Fruit fly (Drosophila melanogaster) whole organism, embryonic: ENCODE data around the gene ssp.

Experiments used
- Abd-B ChIP-seq: fragments of 200-800 bp; sonication (Bioruptor generic); optimal IDR thresholded peaks from 2 replicates; lab custom pipeline; 2018; ENCODE audit warnings: missing biosample characterization, mild to moderate bottlenecking, missing genetic modification characterization, moderate library complexity
- Aef1 ChIP-seq: fragments of 200-800 bp; sonication (Bioruptor generic); IDR thresholded peaks from 3 replicates; pipeline ENCODE4 v1.3.6; 2022; ENCODE audit warnings: missing biosample characterization, missing genetic modification characterization
- Asciz ChIP-seq: fragments of 200-800 bp; sonication (Bioruptor generic); optimal IDR thresholded peaks from 2 replicates; lab custom pipeline; 2017; ENCODE audit warnings: missing biosample characterization, mild to moderate bottlenecking, missing genetic modification characterization, missing genetic modification reagents
- Awh ChIP-seq: fragments of 200-800 bp; sonication (Bioruptor generic); IDR thresholded peaks from 2 replicates; pipeline ENCODE4, ENCODE4 v1.3.6; 2022; ENCODE audit warnings: missing biosample characterization, missing genetic modification characterization
- CG11247 ChIP-seq: fragments of 200-800 bp; sonication (Bioruptor generic); IDR thresholded peaks from 2 replicates; pipeline ENCODE4 v1.3.6; 2022; ENCODE audit warnings: missing biosample characterization, missing genetic modification characterization
- CG11398 ChIP-seq: fragments of 200-800 bp; sonication (Bioruptor generic); optimal IDR thresholded peaks from 2 replicates; lab custom pipeline; 2016; ENCODE audit warnings: missing biosample characterization, missing genetic modification characterization
- CG12071 ChIP-seq: fragments of 200-800 bp; sonication (Bioruptor generic); optimal IDR thresholded peaks from 3 replicates; lab custom pipeline; 2018; ENCODE audit warnings: missing biosample characterization, mild to moderate bottlenecking, missing genetic modification characterization
- CG13296 ChIP-seq: fragments of 200-800 bp; sonication (Bioruptor generic); optimal IDR thresholded peaks from 3 replicates; lab custom pipeline; 2018; ENCODE audit warnings: missing biosample characterization, mild to moderate bottlenecking, missing genetic modification characterization
- CG13424 ChIP-seq: fragments of 200-800 bp; sonication (Bioruptor generic); optimal IDR thresholded peaks from 2 replicates; lab custom pipeline; 2019; ENCODE audit warnings: missing biosample characterization, mild to moderate bottlenecking, missing genetic modification characterization, moderate library complexity
- CG13624 ChIP-seq: fragments of 200-800 bp; sonication (Bioruptor generic); optimal IDR thresholded peaks from 2 replicates; lab custom pipeline; 2016; ENCODE audit warnings: missing biosample characterization, missing genetic modification characterization
- CG14860 ChIP-seq: fragments of 200-800 bp; sonication (Bioruptor generic); IDR thresholded peaks from 3 replicates; pipeline ENCODE4 v1.3.6; 2022; ENCODE audit warnings: missing biosample characterization, missing genetic modification characterization; ENCODE audit not compliant: partially characterized antibody
- CG1529 ChIP-seq: fragments of 200-800 bp; sonication (Bioruptor generic); optimal IDR thresholded peaks from 3 replicates; lab custom pipeline; 2018; ENCODE audit warnings: missing biosample characterization, missing genetic modification characterization
- CG15601 ChIP-seq: fragments of 200-800 bp; sonication (Bioruptor generic); optimal IDR thresholded peaks from 3 replicates; lab custom pipeline; 2019; ENCODE audit warnings: missing biosample characterization, mild to moderate bottlenecking, missing genetic modification characterization, moderate library complexity
- CG17359 ChIP-seq: fragments of 200-800 bp; sonication (Bioruptor generic); optimal IDR thresholded peaks from 3 replicates; lab custom pipeline; 2018; ENCODE audit warnings: missing biosample characterization, mild to moderate bottlenecking, missing genetic modification characterization, moderate library complexity
- CG18619 ChIP-seq: fragments of 200-800 bp; sonication (Bioruptor generic); optimal IDR thresholded peaks from 3 replicates; lab custom pipeline; 2017; ENCODE audit warnings: missing biosample characterization, mild to moderate bottlenecking, missing genetic modification characterization
- CG32532 ChIP-seq: fragments of 200-800 bp; sonication (Bioruptor generic); IDR thresholded peaks from 2 replicates; pipeline ENCODE4 v1.3.6; 2022; ENCODE audit warnings: missing biosample characterization, missing genetic modification characterization
- CG33557 ChIP-seq: fragments of 200-800 bp; sonication (Bioruptor generic); optimal IDR thresholded peaks from 2 replicates; lab custom pipeline; 2019; ENCODE audit warnings: missing biosample characterization, mild to moderate bottlenecking, missing genetic modification characterization, moderate library complexity
- CG34422 ChIP-seq: fragments of 200-800 bp; sonication (Bioruptor generic); IDR thresholded peaks from 3 replicates; pipeline ENCODE4 v1.3.6; 2022; ENCODE audit warnings: missing biosample characterization, missing genetic modification characterization
- CG3838 ChIP-seq: fragments of 200-800 bp; sonication (Bioruptor generic); optimal IDR thresholded peaks from 3 replicates; lab custom pipeline; 2016; ENCODE audit warnings: missing biosample characterization, missing genetic modification characterization
- CG3847 ChIP-seq: fragments of 200-800 bp; sonication (Bioruptor generic); IDR thresholded peaks from 2 replicates; pipeline ENCODE4 v1.3.6; 2022; ENCODE audit warnings: missing biosample characterization, missing genetic modification characterization
- CG4820 ChIP-seq: fragments of 200-800 bp; sonication (Bioruptor generic); optimal IDR thresholded peaks from 3 replicates; lab custom pipeline; 2016; ENCODE audit warnings: missing biosample characterization, missing genetic modification characterization
- CG6175 ChIP-seq: fragments of 200-800 bp; sonication (Bioruptor generic); IDR thresholded peaks from 3 replicates; pipeline ENCODE4 v1.3.6; 2022; ENCODE audit warnings: missing biosample characterization, missing genetic modification characterization
- CG6791 ChIP-seq: fragments of 200-800 bp; sonication (Bioruptor generic); IDR thresholded peaks from 3 replicates; pipeline ENCODE4 v1.3.6; 2022; ENCODE audit warnings: missing biosample characterization, missing genetic modification characterization; ENCODE audit not compliant: partially characterized antibody
- CG8281 ChIP-seq: fragments of 200-800 bp; sonication (Bioruptor generic); optimal IDR thresholded peaks from 2 replicates; lab custom pipeline; 2018; ENCODE audit warnings: missing biosample characterization, mild to moderate bottlenecking, missing genetic modification characterization, moderate library complexity
- CG8388 ChIP-seq: fragments of 200-800 bp; sonication (Bioruptor generic); optimal IDR thresholded peaks from 2 replicates; lab custom pipeline; 2019; ENCODE audit warnings: missing biosample characterization, mild to moderate bottlenecking, missing genetic modification characterization, moderate library complexity
- CTCF ChIP-seq: fragments of 200-800 bp; sonication (Bioruptor generic); optimal IDR thresholded peaks from 2 replicates; lab custom pipeline; 2017; ENCODE audit warnings: missing biosample characterization, mild to moderate bottlenecking, missing genetic modification characterization, moderate library complexity
- Dref ChIP-seq: fragments of 200-800 bp; sonication (Bioruptor generic); IDR thresholded peaks from 2 replicates; pipeline ENCODE4 v1.3.6; 2022; ENCODE audit warnings: missing biosample characterization, missing genetic modification characterization
- E2f2 ChIP-seq: fragments of 200-800 bp; sonication (Bioruptor generic); IDR thresholded peaks from 2 replicates; pipeline ENCODE4 v1.3.6; 2022; ENCODE audit warnings: missing biosample characterization, missing genetic modification characterization
- GATAe ChIP-seq: fragments of 200-800 bp; sonication (Bioruptor generic); conservative IDR thresholded peaks from 2 replicates; pipeline ENCODE4 v1.3.6; 2022; ENCODE audit warnings: missing biosample characterization, missing genetic modification characterization
- Hr39 ChIP-seq: fragments of >200 bp; optimal IDR thresholded peaks from 2 replicates; lab custom pipeline; 2017
- Hr78 ChIP-seq, 2 experiments: fragments of 200-800 bp in 1 of 2; fragments of >200 bp in 1 of 2; sonication (Bioruptor generic) in 1 of 2; optimal IDR thresholded peaks; 2 replicates each; lab custom pipeline; 2017 to 2019; ENCODE audit warnings: missing biosample characterization in 2 of 2, missing genetic modification characterization in 2 of 2, mild to moderate bottlenecking in 1 of 2, moderate library complexity in 1 of 2
- Lhr ChIP-seq: fragments of 200-800 bp; sonication (Bioruptor generic); optimal IDR thresholded peaks from 3 replicates; lab custom pipeline; 2017; ENCODE audit warnings: mild to moderate bottlenecking, missing biosample characterization, missing genetic modification reagents, missing genetic modification characterization
- Side ChIP-seq: fragments of 200-800 bp; sonication (Bioruptor generic); optimal IDR thresholded peaks from 2 replicates; lab custom pipeline; 2016; ENCODE audit warnings: missing biosample characterization, missing genetic modification characterization
- TFAM ChIP-seq: fragments of 200-800 bp; sonication (Bioruptor generic); optimal IDR thresholded peaks from 2 replicates; lab custom pipeline; 2017; ENCODE audit warnings: missing biosample characterization, missing genetic modification characterization, inconsistent platforms
- Taf1 ChIP-seq: fragments of 200-800 bp; sonication (Bioruptor generic); IDR thresholded peaks from 2 replicates; pipeline ENCODE4 v1.3.6; 2022; ENCODE audit warnings: missing biosample characterization, missing genetic modification characterization
- YL-1 ChIP-seq: fragments of 200-800 bp; sonication (Bioruptor generic); optimal IDR thresholded peaks from 3 replicates; lab custom pipeline; 2017; ENCODE audit warnings: missing biosample characterization, mild to moderate bottlenecking, missing genetic modification characterization
- croc ChIP-seq: fragments of 200-800 bp; sonication (Bioruptor generic); conservative IDR thresholded peaks from 3 replicates; pipeline ENCODE4 v1.3.6; 2022; ENCODE audit warnings: missing biosample characterization, missing genetic modification characterization
- danr ChIP-seq: fragments of 200-800 bp; sonication (Bioruptor generic); IDR thresholded peaks from 2 replicates; pipeline ENCODE4 v1.3.6; 2022; ENCODE audit warnings: missing biosample characterization, missing genetic modification characterization
- ewg ChIP-seq: fragments of 200-800 bp; sonication (Bioruptor generic); optimal IDR thresholded peaks from 3 replicates; lab custom pipeline; 2017; ENCODE audit warnings: mild to moderate bottlenecking, missing biosample characterization, missing genetic modification reagents, missing genetic modification characterization
- hb ChIP-seq: fragments of 200-800 bp; sonication (Bioruptor generic); IDR thresholded peaks from 3 replicates; pipeline ENCODE4 v1.3.6; 2022; ENCODE audit warnings: missing biosample characterization, missing genetic modification characterization; ENCODE audit not compliant: partially characterized antibody
- inv ChIP-seq: fragments of 200-800 bp; sonication (Bioruptor generic); IDR thresholded peaks from 2 replicates; pipeline ENCODE4 v1.3.6; 2022; ENCODE audit warnings: missing biosample characterization, missing genetic modification characterization; ENCODE audit not compliant: partially characterized antibody
- ken ChIP-seq: fragments of 200-800 bp; sonication (Bioruptor generic); IDR thresholded peaks from 3 replicates; pipeline ENCODE4 v1.3.6; 2022; ENCODE audit warnings: missing biosample characterization, missing genetic modification characterization
- lola ChIP-seq, 3 experiments: fragments of >200 bp in 2 of 3; fragments of 200-800 bp in 1 of 3; sonication (Bioruptor generic) in 1 of 3; optimal IDR thresholded peaks; 2 replicates each; lab custom pipeline; 2017 to 2019; ENCODE audit warnings: missing biosample characterization in 3 of 3, missing genetic modification characterization in 3 of 3, mild to moderate bottlenecking in 1 of 3, moderate library complexity in 1 of 3
- odd ChIP-seq: fragments of 200-800 bp; sonication (Bioruptor generic); optimal IDR thresholded peaks from 2 replicates; lab custom pipeline; 2017; ENCODE audit warnings: missing biosample characterization, mild to moderate bottlenecking, missing genetic modification characterization
- pb ChIP-seq: fragments of 200-800 bp; sonication (Bioruptor generic); optimal IDR thresholded peaks from 3 replicates; lab custom pipeline; 2016; ENCODE audit warnings: missing biosample characterization, missing genetic modification characterization
- pfk ChIP-seq: fragments of 200-800 bp; sonication (Bioruptor generic); optimal IDR thresholded peaks from 2 replicates; lab custom pipeline; 2018; ENCODE audit warnings: missing biosample characterization, mild to moderate bottlenecking, missing genetic modification characterization, moderate library complexity
- phol ChIP-seq: fragments of 200-800 bp; sonication (Bioruptor generic); optimal IDR thresholded peaks from 3 replicates; lab custom pipeline; 2018; ENCODE audit warnings: missing biosample characterization, mild to moderate bottlenecking, missing genetic modification characterization, moderate library complexity
- unc-4 ChIP-seq: fragments of 200-800 bp; sonication (Bioruptor generic); IDR thresholded peaks from 2 replicates; pipeline ENCODE4 v1.3.6; 2022; ENCODE audit warnings: missing biosample characterization, missing genetic modification characterization; ENCODE audit not compliant: partially characterized antibody
- unpg ChIP-seq: fragments of 200-800 bp; sonication (Bioruptor generic); optimal IDR thresholded peaks from 3 replicates; lab custom pipeline; 2018; ENCODE audit warnings: missing biosample characterization, mild to moderate bottlenecking, missing genetic modification characterization, moderate library complexity
- wor ChIP-seq: fragments of 200-800 bp; sonication (Bioruptor generic); IDR thresholded peaks from 2 replicates; pipeline ENCODE4 v1.3.6; 2022; ENCODE audit warnings: missing biosample characterization, missing genetic modification characterization
- zen ChIP-seq: fragments of 200-800 bp; sonication (Bioruptor generic); optimal IDR thresholded peaks from 3 replicates; lab custom pipeline; 2018; ENCODE audit warnings: missing biosample characterization, mild to moderate bottlenecking, missing genetic modification characterization, moderate library complexity

Gene ssp

dm6 chr3L:12136630-12137029, 18.6 kb downstream of the ssp start, which contains the start of the genes CG5645 and Atg12 (continued):
- TF ChIP-seq odd (GFP tag; lab: Kevin White, UChicago) (no peak), Taf1 (GFP tag; lab: Robert Waterston, UW) (peak; percentile 11; the same call in 1 of the 2 replicates), lola (GFP tag; optimal IDR thresholded peaks at IDR 0.05; lab: Kevin White, UChicago) (peak in 1 of 3 experiments; percentile 43), CG8388 (peak; percentile 64), CG17359 (tag; lab: Kevin White, UChicago) (peak; percentile 66), Aef1 (no peak), CG34422 (GFP tag; lab: Robert Waterston, UW) (peak; percentile 56; the same call in 2 of the 3 replicates), CG12071 (no peak), CG11247 (peak; percentile 65), CG18619 (no peak), pb (no peak), CG15601 (peak; percentile 16), CG11398 (GFP tag; lab: Kevin White, UChicago) (no peak), Hr78 (GFP tag; optimal IDR thresholded peaks at IDR 0.05; lab: Kevin White, UChicago) (no peak), unpg (peak; percentile 73), unc-4 (peak; percentile 85), YL-1 (GFP tag; lab: Kevin White, UChicago) (peak; percentile 22), CG1529 (GFP tag; lab: Kevin White, UChicago) (no peak), hb (GFP tag; lab: Robert Waterston, UW) (no peak), E2f2 (GFP tag; lab: Robert Waterston, UW) (peak; percentile 41; the same call in 1 of the 2 replicates), zen (tag; lab: Kevin White, UChicago) (peak; percentile 26), pfk (GFP tag; lab: Kevin White, UChicago) (no peak), Hr39 (no peak), Awh (peak; percentile 53; the same call in 1 of the 2 replicates), CG32532 (GFP tag; lab: Robert Waterston, UW) (peak; percentile 74; the same call in 1 of the 2 replicates), CG13424 (tag; lab: Kevin White, UChicago) (peak; percentile 74), CG4820 (peak; percentile 60), CG3847 (GFP tag; lab: Robert Waterston, UW) (no peak), Lhr (no peak), TFAM (GFP tag; lab: Kevin White, UChicago) (no peak), CTCF (no peak), CG6175 (GFP tag; lab: Robert Waterston, UW) (no peak), CG13624 (GFP tag; lab: Kevin White, UChicago) (no peak), CG8281 (no peak), CG33557 (GFP tag; lab: Kevin White, UChicago) (peak; percentile 7), danr (GFP tag; lab: Robert Waterston, UW) (no peak), Abd-B (peak; percentile 70), CG13296 (GFP tag; lab: Kevin White, UChicago) (peak; percentile 84), Side (GFP tag; lab: Kevin White, UChicago) (no peak), Dref (GFP tag; lab: Robert Waterston, UW) (peak; percentile 61), ken (no peak), phol (tag; lab: Kevin White, UChicago) (peak; percentile 59), croc (GFP tag; lab: Robert Waterston, UW) (no peak), Asciz (no peak), ewg (GFP tag; lab: Kevin White, UChicago) (no peak), inv (GFP tag; lab: Robert Waterston, UW) (peak; percentile 79), CG6791 (peak; percentile 40; the same call in 1 of the 3 replicates), GATAe (GFP tag; lab: Robert Waterston, UW) (0 out of 2 replicates have a peak, but pooled peaks have one; percentile 28), CG14860 (GFP tag; lab: Robert Waterston, UW) (peak; percentile 80), CG3838 (no peak), wor (GFP tag; lab: Robert Waterston, UW) (no peak)
